Worm (Caenorhabditis elegans) whole organism, young adult: ENCODE data around the gene srh-293.

Experiments used
- ets-4 ChIP-seq: fragments of 200-800 bp; sonication (Bioruptor generic); optimal IDR thresholded peaks from 2 replicates; lab custom pipeline; 2018; ENCODE audit warnings: mild to moderate bottlenecking, missing genetic modification characterization, missing compliant biosample characterization
- lin-35 ChIP-seq, 3 experiments: fragments of 150-350 bp in 2 of 3; sonication (generic microtip) in 1 of 3; optimal IDR thresholded peaks; 2 replicates each; lab custom pipeline; 2014 to 2018; ENCODE audit warnings: missing biosample characterization in 3 of 3, missing genetic modification characterization in 3 of 3, missing genetic modification reagents in 3 of 3
- madf-3 ChIP-seq: fragments of 200-800 bp; sonication (Bioruptor generic); IDR thresholded peaks from 2 replicates; pipeline ENCODE4 v1.3.6; 2022; ENCODE audit warnings: missing genetic modification reagents, missing genetic modification characterization, missing compliant biosample characterization
- madf-6 ChIP-seq: fragments of 200-800 bp; sonication (Bioruptor generic); IDR thresholded peaks from 2 replicates; pipeline ENCODE4 v1.3.6; 2022; ENCODE audit warnings: missing genetic modification reagents, missing genetic modification characterization, missing compliant biosample characterization
- nfya-1 ChIP-seq: sonication (generic microtip); optimal IDR thresholded peaks from 2 replicates; lab custom pipeline; 2017; ENCODE audit warnings: antibody characterized with exemption, missing compliant biosample characterization, missing genetic modification characterization, borderline replicate concordance; ENCODE audit not compliant: insufficient read depth
- snpc-4 ChIP-seq, 5 experiments: fragments of 150-350 bp in 1 of 5; sonication (generic microtip) in 4 of 5; optimal IDR thresholded peaks; 2 replicates each; lab custom pipeline; 2014 to 2018; ENCODE audit warnings: missing genetic modification characterization in 5 of 5, missing biosample characterization in 3 of 5, antibody characterized with exemption in 2 of 5, mild to moderate bottlenecking in 2 of 5, missing compliant biosample characterization in 2 of 5, missing genotype in 2 of 5, moderate library complexity in 2 of 5, missing genetic modification reagents in 1 of 5
- unc-62 ChIP-seq: fragments of 150-350 bp; optimal IDR thresholded peaks from 2 replicates; lab custom pipeline; 2014; ENCODE audit warnings: missing biosample characterization, missing genetic modification reagents, missing genetic modification characterization

- TF ChIP-seq madf-3 (GFP tag; lab: Robert Waterston, UW) (no peak), madf-6 (GFP tag; lab: Robert Waterston, UW) (no peak), nfya-1 (tag; lab: Kevin White, UChicago) (no peak), unc-62 (GFP tag; lab: Kevin White, UChicago) (no peak), snpc-4 (GFP tag; optimal IDR thresholded peaks at IDR 0.05; lab: Kevin White, UChicago) (no peak), snpc-4 (tag; optimal IDR thresholded peaks at IDR 0.05; lab: Kevin White, UChicago) (no peak), lin-35 (GFP tag; optimal IDR thresholded peaks at IDR 0.05; lab: Kevin White, UChicago) (no peak), ets-4 (GFP tag; lab: Kevin White, UChicago) (no peak)
Measured at ce11 chrV:15833622-15834021, 32.3 kb upstream of the srh-293 start, which contains the start of gene srbc-54.
